Worm (Caenorhabditis elegans) whole organism, L2 larva: Measurements from ENCODE around the gene mec-5.

Experiments used
- C34F6.9 ChIP-seq: fragments of 150-350 bp; optimal IDR thresholded peaks from 2 replicates; lab custom pipeline; 2014; ENCODE audit warnings: missing biosample characterization, missing genetic modification characterization
- F13H6.1 ChIP-seq: sonication (generic microtip); optimal IDR thresholded peaks from 2 replicates; lab custom pipeline; 2016; ENCODE audit warnings: missing genetic modification characterization, missing compliant biosample characterization
- R02D3.7 ChIP-seq: fragments of 150-350 bp; optimal IDR thresholded peaks from 2 replicates; lab custom pipeline; 2014; ENCODE audit warnings: missing biosample characterization, missing genetic modification characterization
- ZK546.5 ChIP-seq: sonication (generic microtip); optimal IDR thresholded peaks from 2 replicates; lab custom pipeline; 2017; ENCODE audit warnings: missing biosample characterization, missing genetic modification characterization
- alr-1 ChIP-seq: fragments of 150-350 bp; optimal IDR thresholded peaks from 2 replicates; lab custom pipeline; 2014; ENCODE audit warnings: missing biosample characterization, missing genetic modification characterization
- ama-1 ChIP-seq: fragments of 150-350 bp; optimal IDR thresholded peaks from 2 replicates; lab custom pipeline; 2018; ENCODE audit warnings: inconsistent platforms
- blmp-1 ChIP-seq: sonication (generic microtip); optimal IDR thresholded peaks from 2 replicates; lab custom pipeline; 2017; ENCODE audit warnings: missing genetic modification characterization, mild to moderate bottlenecking, missing compliant biosample characterization, antibody characterized with exemption, moderate library complexity; ENCODE audit not compliant: insufficient read depth
- ceh-16 ChIP-seq: fragments of 150-350 bp; optimal IDR thresholded peaks from 2 replicates; lab custom pipeline; 2014; ENCODE audit warnings: missing biosample characterization, missing genetic modification characterization
- crh-2 ChIP-seq: sonication (generic microtip); optimal IDR thresholded peaks from 2 replicates; lab custom pipeline; 2017; ENCODE audit warnings: missing biosample characterization, missing genetic modification characterization
- dmd-4 ChIP-seq: sonication (generic microtip); optimal IDR thresholded peaks from 2 replicates; lab custom pipeline; 2017; ENCODE audit warnings: missing biosample characterization, missing genetic modification characterization
- egl-27 ChIP-seq: sonication (generic microtip); optimal IDR thresholded peaks from 3 replicates; lab custom pipeline; 2017; ENCODE audit warnings: missing biosample characterization, missing genetic modification reagents, missing genetic modification characterization
- elt-1 ChIP-seq: fragments of 150-350 bp; optimal IDR thresholded peaks from 2 replicates; lab custom pipeline; 2014; ENCODE audit warnings: missing biosample characterization, missing genetic modification characterization
- elt-3 ChIP-seq: sonication (generic microtip); optimal IDR thresholded peaks from 2 replicates; lab custom pipeline; 2017; ENCODE audit warnings: missing biosample characterization, missing genetic modification characterization
- fos-1 ChIP-seq: fragments of 150-350 bp; optimal IDR thresholded peaks from 2 replicates; lab custom pipeline; 2014; ENCODE audit warnings: missing biosample characterization, missing genetic modification characterization
- gmeb-1 ChIP-seq: fragments of 150-350 bp; optimal IDR thresholded peaks from 2 replicates; lab custom pipeline; 2014; ENCODE audit warnings: missing biosample characterization, missing genetic modification characterization
- lin-11 ChIP-seq: fragments of 150-350 bp; sonication (generic microtip); optimal IDR thresholded peaks from 2 replicates; lab custom pipeline; 2014; ENCODE audit warnings: missing biosample characterization, missing genetic modification characterization, inconsistent platforms, mixed read lengths
- lin-39 ChIP-seq: fragments of 150-350 bp; optimal IDR thresholded peaks from 2 replicates; lab custom pipeline; 2014; ENCODE audit warnings: missing biosample characterization, missing genetic modification reagents, missing genetic modification characterization
- lsy-2 ChIP-seq, 2 experiments: fragments of 150-350 bp in 1 of 2; sonication (generic microtip) in 1 of 2; optimal IDR thresholded peaks; 2 replicates each; lab custom pipeline; 2014 to 2017; ENCODE audit warnings: missing biosample characterization in 2 of 2, missing genetic modification characterization in 2 of 2
- mab-5 ChIP-seq: fragments of 150-350 bp; optimal IDR thresholded peaks from 2 replicates; lab custom pipeline; 2014; ENCODE audit warnings: missing biosample characterization, missing genetic modification characterization
- mdl-1 ChIP-seq, 2 experiments: fragments of 150-350 bp in 1 of 2; sonication (generic microtip) in 1 of 2; optimal IDR thresholded peaks; 2 replicates each; lab custom pipeline; 2017; ENCODE audit warnings: missing biosample characterization in 2 of 2, missing genetic modification characterization in 2 of 2
- nhr-129 ChIP-seq: fragments of 150-350 bp; optimal IDR thresholded peaks from 2 replicates; lab custom pipeline; 2014; ENCODE audit warnings: missing biosample characterization, missing genetic modification characterization
- nhr-21 ChIP-seq: fragments of 150-350 bp; optimal IDR thresholded peaks from 2 replicates; lab custom pipeline; 2014; ENCODE audit warnings: missing biosample characterization, missing genetic modification characterization
- nhr-23 ChIP-seq: fragments of 150-350 bp; optimal IDR thresholded peaks from 2 replicates; lab custom pipeline; 2014; ENCODE audit warnings: missing biosample characterization, missing genetic modification reagents, missing genetic modification characterization
- nhr-237 ChIP-seq: fragments of 150-350 bp; optimal IDR thresholded peaks from 2 replicates; lab custom pipeline; 2014; ENCODE audit warnings: missing biosample characterization, missing genetic modification characterization
- nhr-25 ChIP-seq: fragments of 150-350 bp; sonication (generic microtip); optimal IDR thresholded peaks from 3 replicates; lab custom pipeline; 2014; ENCODE audit warnings: missing biosample characterization, missing genetic modification characterization
- peb-1 ChIP-seq: fragments of 150-350 bp; optimal IDR thresholded peaks from 2 replicates; lab custom pipeline; 2014; ENCODE audit warnings: missing biosample characterization, missing genetic modification characterization
- sem-4 ChIP-seq: fragments of 150-350 bp; optimal IDR thresholded peaks from 2 replicates; lab custom pipeline; 2014; ENCODE audit warnings: missing biosample characterization, missing genetic modification reagents, missing genetic modification characterization
- skn-1 ChIP-seq: sonication (generic microtip); optimal IDR thresholded peaks from 2 replicates; lab custom pipeline; 2017; ENCODE audit warnings: missing biosample characterization, missing genetic modification characterization
- sma-3 ChIP-seq: sonication (generic microtip); optimal IDR thresholded peaks from 2 replicates; lab custom pipeline; 2016; ENCODE audit warnings: missing genetic modification reagents, missing genetic modification characterization, missing compliant biosample characterization
- sma-9 ChIP-seq, 2 experiments: fragments of 150-350 bp in 1 of 2; sonication (generic microtip) in 1 of 2; optimal IDR thresholded peaks; 2 replicates each; lab custom pipeline; 2014 to 2016; ENCODE audit warnings: missing genetic modification characterization in 2 of 2, mild to moderate bottlenecking in 1 of 2, missing biosample characterization in 1 of 2, missing compliant biosample characterization in 1 of 2, missing genetic modification reagents in 1 of 2, moderate library complexity in 1 of 2
- unc-39 ChIP-seq: fragments of 150-350 bp; optimal IDR thresholded peaks from 2 replicates; lab custom pipeline; 2014; ENCODE audit warnings: missing biosample characterization, missing genetic modification characterization
- unc-55 ChIP-seq: fragments of 150-350 bp; sonication (generic microtip); optimal IDR thresholded peaks from 3 replicates; lab custom pipeline; 2014; ENCODE audit warnings: missing biosample characterization, missing genetic modification reagents, missing genetic modification characterization
- unc-62 ChIP-seq: fragments of 150-350 bp; optimal IDR thresholded peaks from 2 replicates; lab custom pipeline; 2014; ENCODE audit warnings: missing biosample characterization, missing genetic modification reagents, missing genetic modification characterization
- zag-1 ChIP-seq: fragments of 150-350 bp; optimal IDR thresholded peaks from 2 replicates; lab custom pipeline; 2014; ENCODE audit warnings: missing biosample characterization, missing genetic modification characterization
- ztf-1 ChIP-seq: fragments of 200-800 bp; sonication (Bioruptor generic); conservative IDR thresholded peaks from 2 replicates; pipeline ENCODE4 v1.3.6; 2022; ENCODE audit warnings: missing genetic modification characterization, missing compliant biosample characterization
- ztf-11 ChIP-seq: sonication (generic microtip); optimal IDR thresholded peaks from 2 replicates; lab custom pipeline; 2017; ENCODE audit warnings: missing biosample characterization, missing genetic modification characterization
- ztf-4 ChIP-seq: fragments of 150-350 bp; optimal IDR thresholded peaks from 2 replicates; lab custom pipeline; 2014; ENCODE audit warnings: missing biosample characterization, missing genetic modification characterization

The mec-5 gene

ce11 chrX:15943709-15944108, at the start of gene mec-5:
TSS of gene mec-5 (plus strand) at chrX:15944009.
- no peak for TF ChIP-seq sma-9 (GFP tag; optimal IDR thresholded peaks at IDR 0.05; lab: Kevin White, UChicago)
- TF ChIP-seq sma-9 (tag; optimal IDR thresholded peaks at IDR 0.05; lab: Kevin White, UChicago), result no peak
- TF ChIP-seq unc-62 (GFP tag; lab: Kevin White, UChicago), result no peak
- no peak for TF ChIP-seq gmeb-1 (tag; lab: Kevin White, UChicago)
- TF ChIP-seq lin-39, result no peak
- no peak for TF ChIP-seq nhr-129 (tag; lab: Kevin White, UChicago)
- TF ChIP-seq egl-27 (tag; lab: Kevin White, UChicago), result no peak
- TF ChIP-seq elt-3 (tag; lab: Kevin White, UChicago), result no peak
- TF ChIP-seq ceh-16, result no peak
- TF ChIP-seq blmp-1 (tag; lab: Kevin White, UChicago), result no peak
- TF ChIP-seq ZK546.5 (tag; lab: Kevin White, UChicago), result no peak
- TF ChIP-seq ztf-4 (tag; lab: Kevin White, UChicago), result no peak
- TF ChIP-seq C34F6.9, result no peak
- no peak for TF ChIP-seq mab-5 (tag; lab: Kevin White, UChicago)
- TF ChIP-seq nhr-23 (tag; lab: Kevin White, UChicago), result no peak
- no peak for TF ChIP-seq F13H6.1 (tag; lab: Kevin White, UChicago)
- no peak for TF ChIP-seq nhr-237 (tag; lab: Kevin White, UChicago)

- no peak for TF ChIP-seq ZK546.5 (tag; lab: Kevin White, UChicago)
- no peak for TF ChIP-seq mdl-1 (tag; optimal IDR thresholded peaks at IDR 0.05; lab: Kevin White, UChicago)
- TF ChIP-seq nhr-23 (tag; lab: Kevin White, UChicago), result no peak
- no peak for TF ChIP-seq fos-1 (tag; lab: Kevin White, UChicago)
Observed at ce11 chrX:15901214-15901613, 42.6 kb upstream of the mec-5 start.

- TF ChIP-seq gmeb-1 (tag; lab: Kevin White, UChicago) (no peak), blmp-1 (tag; lab: Kevin White, UChicago) (no peak), ztf-11 (tag; lab: Kevin White, UChicago) (no peak), ZK546.5 (tag; lab: Kevin White, UChicago) (no peak), R02D3.7 (tag; lab: Kevin White, UChicago) (no peak), peb-1 (tag; lab: Kevin White, UChicago) (no peak), ama-1 (lab: Kevin White, UChicago) (no peak), sma-9 (GFP tag; optimal IDR thresholded peaks at IDR 0.05; lab: Kevin White, UChicago) (no peak), sma-9 (tag; optimal IDR thresholded peaks at IDR 0.05; lab: Kevin White, UChicago) (no peak), mdl-1 (tag; optimal IDR thresholded peaks at IDR 0.05; lab: Kevin White, UChicago) (no peak), nhr-25 (tag; lab: Kevin White, UChicago) (no peak), nhr-129 (tag; lab: Kevin White, UChicago) (no peak), elt-1 (tag; lab: Kevin White, UChicago) (no peak), alr-1 (tag; lab: Kevin White, UChicago) (no peak), elt-3 (tag; lab: Kevin White, UChicago) (no peak), unc-55 (GFP tag; lab: Kevin White, UChicago) (no peak), ztf-4 (tag; lab: Kevin White, UChicago) (no peak), nhr-23 (tag; lab: Kevin White, UChicago) (no peak), zag-1 (tag; lab: Kevin White, UChicago) (no peak), skn-1 (tag; lab: Kevin White, UChicago) (no peak), sma-3 (GFP tag; lab: Kevin White, UChicago) (no peak)
- TF ChIP-seq, all 48 proteins: peak for 0
Observed at ce11 chrX:15902835-15903234, 41.0 kb upstream of the mec-5 start.

- TF ChIP-seq blmp-1 (tag; lab: Kevin White, UChicago) (no peak), crh-2 (tag; lab: Kevin White, UChicago) (no peak)
Observed at ce11 chrX:15910328-15910727, 33.5 kb upstream of the mec-5 start, which contains the start of gene npr-33. TSS of gene npr-33 (plus strand) at chrX:15910628.

- TF ChIP-seq unc-39 (tag; lab: Kevin White, UChicago) (no peak), lsy-2 (tag; optimal IDR thresholded peaks at IDR 0.05; lab: Kevin White, UChicago) (no peak), lin-39 (no peak), sem-4 (tag; lab: Kevin White, UChicago) (no peak), unc-55 (GFP tag; lab: Kevin White, UChicago) (no peak), nhr-21 (tag; lab: Kevin White, UChicago) (no peak), sma-3 (GFP tag; lab: Kevin White, UChicago) (no peak), nhr-237 (tag; lab: Kevin White, UChicago) (no peak), C34F6.9 (no peak), crh-2 (tag; lab: Kevin White, UChicago) (no peak), ztf-1 (GFP tag; lab: Robert Waterston, UW) (no peak), egl-27 (tag; lab: Kevin White, UChicago) (no peak), dmd-4 (tag; lab: Kevin White, UChicago) (no peak), lin-11 (tag; lab: Kevin White, UChicago) (no peak), nhr-25 (tag; lab: Kevin White, UChicago) (no peak), ztf-4 (tag; lab: Kevin White, UChicago) (no peak)
Observed at ce11 chrX:15912841-15913240, 31.0 kb upstream of the mec-5 start.
